Worm (Caenorhabditis elegans) whole organism, late embryonic: ENCODE data around the gene bath-7.

Source experiments
- ahr-1 ChIP-seq: sonication (generic microtip); optimal IDR thresholded peaks from 2 replicates; lab custom pipeline; 2016; ENCODE audit warnings: missing genetic modification characterization, missing compliant biosample characterization
- dmd-4 ChIP-seq: sonication (generic microtip); optimal IDR thresholded peaks from 2 replicates; lab custom pipeline; 2016; ENCODE audit warnings: borderline replicate concordance, missing genetic modification characterization, missing compliant biosample characterization
- fkh-10 ChIP-seq: fragments of 150-350 bp; optimal IDR thresholded peaks from 2 replicates; lab custom pipeline; 2014; ENCODE audit warnings: missing biosample characterization, missing genetic modification reagents, missing genetic modification characterization
- fkh-6 ChIP-seq: sonication (generic microtip); optimal IDR thresholded peaks from 2 replicates; lab custom pipeline; 2016; ENCODE audit warnings: missing genetic modification characterization, missing compliant biosample characterization
- hlh-8 ChIP-seq: sonication (generic microtip); optimal IDR thresholded peaks from 2 replicates; lab custom pipeline; 2016; ENCODE audit warnings: missing genotype, missing genetic modification characterization, missing compliant biosample characterization
- unc-86 ChIP-seq: sonication (generic microtip); optimal IDR thresholded peaks from 2 replicates; lab custom pipeline; 2016; ENCODE audit warnings: missing genetic modification characterization, missing compliant biosample characterization

DNA sequence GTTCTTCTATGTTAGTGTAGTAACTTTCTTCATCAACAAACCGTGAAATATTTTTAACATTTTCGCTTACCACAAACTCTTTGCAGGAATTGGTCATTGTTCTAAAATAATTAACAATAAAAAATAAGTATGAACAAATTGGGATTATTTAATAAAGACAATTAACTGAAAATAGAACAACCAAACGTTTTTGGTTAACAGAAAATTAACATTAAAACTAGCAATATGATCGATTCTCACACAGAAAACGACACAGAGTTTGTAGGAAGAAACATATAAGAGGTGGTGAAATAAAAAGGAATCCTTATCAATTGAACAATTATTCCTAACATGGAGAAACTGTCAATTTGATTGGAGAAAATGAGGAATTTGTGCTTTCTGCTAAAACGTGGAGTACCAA lies 42.3 kb downstream of the bath-7 start, which contains the start of gene math-16:
- TF ChIP-seq fkh-6 (tag; lab: Kevin White, UChicago) (no peak), hlh-8 (tag; lab: Kevin White, UChicago) (no peak), unc-86 (tag; lab: Kevin White, UChicago) (no peak), fkh-10 (GFP tag; lab: Kevin White, UChicago) (no peak), ahr-1 (no peak), dmd-4 (tag; lab: Kevin White, UChicago) (no peak)
